Fruit fly (Drosophila melanogaster): Measurements from ENCODE around the gene RpS25.

DNA sequence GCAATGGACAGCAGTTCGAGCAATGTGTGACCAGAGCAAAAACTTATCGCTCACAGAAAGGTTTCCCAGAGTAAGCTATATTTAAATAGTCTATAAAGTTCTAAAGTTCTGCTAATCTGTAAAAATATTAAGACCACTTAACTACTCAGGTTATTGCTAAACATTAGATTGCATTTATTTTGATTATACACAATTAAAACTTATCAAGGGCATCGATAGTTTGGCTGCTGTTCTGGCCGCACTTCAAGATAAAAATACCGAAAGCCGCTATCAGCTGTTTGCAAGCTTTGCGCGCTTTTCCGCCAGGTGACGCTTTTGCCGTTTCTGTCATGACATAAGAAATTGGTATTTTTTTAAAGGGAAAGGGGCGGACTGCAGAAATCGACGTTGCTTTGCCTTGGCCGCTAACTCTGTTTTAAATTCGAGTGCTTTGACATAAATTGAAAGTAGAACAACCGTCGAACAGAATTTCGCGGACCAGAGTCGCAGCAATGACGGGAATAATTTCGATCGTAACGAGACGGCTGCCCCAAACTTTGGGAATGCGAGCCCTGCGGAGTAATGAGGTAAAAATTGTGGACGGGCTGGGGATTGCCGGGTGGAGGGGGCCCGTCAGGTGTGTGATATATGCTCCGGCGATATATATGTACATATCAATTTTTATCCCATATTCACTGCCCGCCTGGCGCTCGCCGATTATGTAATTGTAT, 28.0 kb upstream of the RpS25 start, which contains the start of the genes CG17734 and CG5214:
- TF ChIP-seq ttk (optimal IDR thresholded peaks at IDR 0.05) (no peak), psq (optimal IDR thresholded peaks at IDR 0.05) (no peak)
